Worm (Caenorhabditis elegans): ENCODE measurements around the gene Y43C5B.2.
A peak's percentile ranks its signal among the peaks of the same experiment; 100 is the strongest.

Gene Y43C5B.2

ce11 chrIV:10345990-10346389, 6.2 kb downstream of the Y43C5B.2 start:
- TF ChIP-seq tbx-2 (tag; optimal IDR thresholded peaks at IDR 0.05), result no peak
- peak; percentile 27 for TF ChIP-seq nhr-23 (tag; optimal IDR thresholded peaks at IDR 0.05)
- TF ChIP-seq pha-4 (tag; optimal IDR thresholded peaks at IDR 0.05), result peak; percentile 78
- TF ChIP-seq nhr-67 (tag; optimal IDR thresholded peaks at IDR 0.05), result no peak
- TF ChIP-seq elt-1 (tag; optimal IDR thresholded peaks at IDR 0.05), result no peak
- TF ChIP-seq nhr-12 (tag; optimal IDR thresholded peaks at IDR 0.05), result no peak
- no peak for TF ChIP-seq nhr-77 (tag; optimal IDR thresholded peaks at IDR 0.05)
- TF ChIP-seq ceh-9 (tag; optimal IDR thresholded peaks at IDR 0.05), result no peak
- TF ChIP-seq ceh-28 (tag; optimal IDR thresholded peaks at IDR 0.05), result peak; percentile 1
- no peak for TF ChIP-seq unc-39 (tag; optimal IDR thresholded peaks at IDR 0.05)
- no peak for TF ChIP-seq nhr-76 (tag; optimal IDR thresholded peaks at IDR 0.05)
- no peak for TF ChIP-seq zag-1 (tag; optimal IDR thresholded peaks at IDR 0.05)
- no peak for TF ChIP-seq fkh-2 (tag; optimal IDR thresholded peaks at IDR 0.05)
- TF ChIP-seq nhr-43 (tag; optimal IDR thresholded peaks at IDR 0.05; ENCODE audit: poor library complexity, severe bottlenecking), result no peak
- peak; percentile 41 for TF ChIP-seq lin-39 (tag; optimal IDR thresholded peaks at IDR 0.05)
- TF ChIP-seq fos-1 (tag; optimal IDR thresholded peaks at IDR 0.05), result no peak
- no peak for TF ChIP-seq ceh-16 (tag; optimal IDR thresholded peaks at IDR 0.05)
- no peak for TF ChIP-seq daf-12 (tag; optimal IDR thresholded peaks at IDR 0.05)
- TF ChIP-seq ztf-4 (tag; optimal IDR thresholded peaks at IDR 0.05), result no peak
- TF ChIP-seq egl-27 (tag; optimal IDR thresholded peaks at IDR 0.05), result no peak
- no peak for TF ChIP-seq mdl-1 (tag; optimal IDR thresholded peaks at IDR 0.05)
- TF ChIP-seq pqm-1 (tag; optimal IDR thresholded peaks at IDR 0.05), result no peak
- no peak for TF ChIP-seq mml-1 (tag; optimal IDR thresholded peaks at IDR 0.05)
- no peak for TF ChIP-seq skn-1 (tag; optimal IDR thresholded peaks at IDR 0.05)
- peak; percentile 50 for TF ChIP-seq hmg-11 (tag; optimal IDR thresholded peaks at IDR 0.05)
- TF ChIP-seq R02D3.7 (tag; optimal IDR thresholded peaks at IDR 0.05), result no peak
- no peak for TF ChIP-seq ama-1 (optimal IDR thresholded peaks at IDR 0.05)
- TF ChIP-seq nhr-11 (tag; optimal IDR thresholded peaks at IDR 0.05), result no peak
- no peak for TF ChIP-seq ztf-11 (tag; optimal IDR thresholded peaks at IDR 0.05)
- peak; percentile 33 for TF ChIP-seq egl-5 (tag; optimal IDR thresholded peaks at IDR 0.05)
- peak; percentile 4 for TF ChIP-seq elt-2 (tag; optimal IDR thresholded peaks at IDR 0.05)
- TF ChIP-seq lsy-12 (tag; optimal IDR thresholded peaks at IDR 0.05), result no peak
- no peak for TF ChIP-seq aly-2 (tag; optimal IDR thresholded peaks at IDR 0.05)
- peak; percentile 25 for TF ChIP-seq lin-15B (tag; optimal IDR thresholded peaks at IDR 0.05)
- no peak for TF ChIP-seq nhr-28 (tag; optimal IDR thresholded peaks at IDR 0.05)
- no peak for TF ChIP-seq ZK546.5 (tag; optimal IDR thresholded peaks at IDR 0.05)
- TF ChIP-seq nhr-237 (tag; optimal IDR thresholded peaks at IDR 0.05), result no peak
- TF ChIP-seq nfya-1 (tag; optimal IDR thresholded peaks at IDR 0.05; ENCODE audit: insufficient read depth), result peak; percentile 75
- no peak for TF ChIP-seq sea-2 (GFP tag; optimal IDR thresholded peaks at IDR 0.05)
- TF ChIP-seq eor-1 (tag; optimal IDR thresholded peaks at IDR 0.05), result no peak
- TF ChIP-seq fkh-10 (GFP tag; optimal IDR thresholded peaks at IDR 0.05), result no peak
- TF ChIP-seq nhr-25 (tag; optimal IDR thresholded peaks at IDR 0.05), result no peak
- TF ChIP-seq snpc-4 (tag; optimal IDR thresholded peaks at IDR 0.05), result peak; percentile 25
- TF ChIP-seq unc-62 (GFP tag; optimal IDR thresholded peaks at IDR 0.05), result no peak
- TF ChIP-seq jun-1 (tag; optimal IDR thresholded peaks at IDR 0.05), result peak; percentile 1
- TF ChIP-seq ceh-82 (tag; optimal IDR thresholded peaks at IDR 0.05), result no peak
- no peak for TF ChIP-seq elt-3 (tag; optimal IDR thresholded peaks at IDR 0.05)

- TF ChIP-seq egl-27 (tag; optimal IDR thresholded peaks at IDR 0.05) (no peak), egl-5 (tag; optimal IDR thresholded peaks at IDR 0.05) (no peak), pqm-1 (tag; optimal IDR thresholded peaks at IDR 0.05) (no peak), pha-4 (tag; optimal IDR thresholded peaks at IDR 0.05) (peak; percentile 73)
These were observed 6.7 kb downstream of the Y43C5B.2 start for ce11 chrIV:10345486-10345885.

Measured in whole organism, L3 larva.